Worm (Caenorhabditis elegans) whole organism, young adult: ENCODE measurements around the gene F09G2.8.

Experiments used
- D2030.7 ChIP-seq: fragments of 200-800 bp; sonication (Bioruptor generic); IDR thresholded peaks from 2 replicates; pipeline ENCODE4 v1.3.6; 2022; ENCODE audit warnings: missing genetic modification reagents, missing genetic modification characterization, missing compliant biosample characterization
- F33H1.4 ChIP-seq: fragments of 200-800 bp; sonication (Bioruptor generic); IDR thresholded peaks from 2 replicates; pipeline ENCODE4 v1.3.6; 2022; ENCODE audit warnings: missing genetic modification reagents, missing genetic modification characterization, missing compliant biosample characterization
- F57A8.1 ChIP-seq: fragments of 200-800 bp; sonication (Bioruptor generic); optimal IDR thresholded peaks from 2 replicates; lab custom pipeline; 2018; ENCODE audit warnings: mild to moderate bottlenecking, missing genetic modification characterization, moderate library complexity, missing compliant biosample characterization
- F57C9.4 ChIP-seq: sonication (generic microtip); optimal IDR thresholded peaks from 2 replicates; lab custom pipeline; 2017; ENCODE audit warnings: mild to moderate bottlenecking, missing genetic modification characterization, missing compliant biosample characterization
- attf-3 ChIP-seq: fragments of 200-800 bp; sonication (Bioruptor generic); conservative IDR thresholded peaks from 2 replicates; pipeline ENCODE4 v1.3.6; 2022; ENCODE audit warnings: missing genetic modification reagents, missing genetic modification characterization, missing compliant biosample characterization
- attf-5 ChIP-seq: fragments of 200-800 bp; sonication (Bioruptor generic); optimal IDR thresholded peaks from 2 replicates; lab custom pipeline; 2018; ENCODE audit warnings: mild to moderate bottlenecking, missing genetic modification characterization, missing compliant biosample characterization
- attf-6 ChIP-seq: fragments of 200-800 bp; sonication (Bioruptor generic); IDR thresholded peaks from 2 replicates; pipeline ENCODE4 v1.3.6; 2022; ENCODE audit warnings: missing genetic modification reagents, missing genetic modification characterization, missing compliant biosample characterization
- cebp-1 ChIP-seq, 2 experiments: fragments of 200-800 bp in 1 of 2; sonication (Bioruptor generic) in 1 of 2; sonication (generic microtip) in 1 of 2; IDR thresholded peaks in 1 of 2; optimal IDR thresholded peaks in 1 of 2; 2 replicates each; pipeline versions ENCODE4 v1.3.6 to Lab custom; 2017 to 2022; ENCODE audit warnings: missing compliant biosample characterization in 2 of 2, missing genetic modification characterization in 2 of 2, mild to moderate bottlenecking in 1 of 2, missing genetic modification reagents in 1 of 2, moderate library complexity in 1 of 2
- chd-7 ChIP-seq: sonication (generic microtip); optimal IDR thresholded peaks from 2 replicates; lab custom pipeline; 2016; ENCODE audit warnings: mild to moderate bottlenecking, missing genetic modification characterization, moderate library complexity, missing compliant biosample characterization
- dox-1 ChIP-seq: fragments of 200-800 bp; sonication (Bioruptor generic); IDR thresholded peaks from 2 replicates; pipeline ENCODE4 v1.3.6; 2022; ENCODE audit warnings: missing genetic modification reagents, missing genetic modification characterization, missing compliant biosample characterization
- egrh-3 ChIP-seq: fragments of 200-800 bp; sonication (Bioruptor generic); IDR thresholded peaks from 2 replicates; pipeline ENCODE4 v1.3.6; 2022; ENCODE audit warnings: missing genetic modification reagents, missing genetic modification characterization, missing compliant biosample characterization
- ekl-4 ChIP-seq: fragments of 200-800 bp; sonication (Bioruptor generic); IDR thresholded peaks from 2 replicates; pipeline ENCODE4 v1.3.6; 2022; ENCODE audit warnings: missing genetic modification reagents, missing genetic modification characterization, missing compliant biosample characterization
- ets-4 ChIP-seq: fragments of 200-800 bp; sonication (Bioruptor generic); optimal IDR thresholded peaks from 2 replicates; lab custom pipeline; 2018; ENCODE audit warnings: mild to moderate bottlenecking, missing genetic modification characterization, missing compliant biosample characterization
- gei-17 ChIP-seq: fragments of 200-800 bp; sonication (Bioruptor generic); optimal IDR thresholded peaks from 2 replicates; lab custom pipeline; 2018; ENCODE audit warnings: mild to moderate bottlenecking, missing genetic modification characterization, missing compliant biosample characterization
- hsf-1 ChIP-seq: fragments of 200-800 bp; sonication (Bioruptor generic); IDR thresholded peaks from 2 replicates; pipeline ENCODE4 v1.3.6; 2022; ENCODE audit warnings: missing genetic modification reagents, missing genetic modification characterization, missing compliant biosample characterization
- let-526 ChIP-seq: fragments of 200-800 bp; sonication (Bioruptor generic); IDR thresholded peaks from 2 replicates; pipeline ENCODE4 v1.3.6; 2022; ENCODE audit warnings: missing genetic modification reagents, missing genetic modification characterization, missing compliant biosample characterization
- lin-26 ChIP-seq: fragments of 200-800 bp; sonication (Bioruptor generic); IDR thresholded peaks from 2 replicates; pipeline ENCODE4 v1.3.6; 2022; ENCODE audit warnings: missing genetic modification reagents, missing genetic modification characterization, missing compliant biosample characterization
- madf-3 ChIP-seq: fragments of 200-800 bp; sonication (Bioruptor generic); IDR thresholded peaks from 2 replicates; pipeline ENCODE4 v1.3.6; 2022; ENCODE audit warnings: missing genetic modification reagents, missing genetic modification characterization, missing compliant biosample characterization
- madf-6 ChIP-seq: fragments of 200-800 bp; sonication (Bioruptor generic); IDR thresholded peaks from 2 replicates; pipeline ENCODE4 v1.3.6; 2022; ENCODE audit warnings: missing genetic modification reagents, missing genetic modification characterization, missing compliant biosample characterization
- mcd-1 ChIP-seq: fragments of 200-800 bp; sonication (Bioruptor generic); IDR thresholded peaks from 2 replicates; pipeline ENCODE4 v1.3.6; 2022; ENCODE audit warnings: missing genetic modification reagents, missing genetic modification characterization, missing compliant biosample characterization
- mes-4 ChIP-seq: sonication (generic microtip); optimal IDR thresholded peaks from 2 replicates; lab custom pipeline; 2016; ENCODE audit warnings: missing genotype, missing genetic modification characterization, missing compliant biosample characterization
- nhr-80 ChIP-seq: sonication (generic microtip); optimal IDR thresholded peaks from 2 replicates; lab custom pipeline; 2016; ENCODE audit warnings: missing genetic modification characterization, missing compliant biosample characterization
- nhr-90 ChIP-seq: sonication (generic microtip); optimal IDR thresholded peaks from 2 replicates; lab custom pipeline; 2016; ENCODE audit warnings: missing genotype, mild to moderate bottlenecking, missing genetic modification characterization, missing compliant biosample characterization
- rcor-1 ChIP-seq: fragments of 200-800 bp; sonication (Bioruptor generic); IDR thresholded peaks from 2 replicates; pipeline ENCODE4 v1.3.6; 2022; ENCODE audit warnings: missing genetic modification reagents, missing genetic modification characterization, missing compliant biosample characterization
- sdz-38 ChIP-seq: sonication (generic microtip); optimal IDR thresholded peaks from 2 replicates; lab custom pipeline; 2016; ENCODE audit warnings: missing genotype, missing genetic modification characterization, missing compliant biosample characterization
- sea-2 ChIP-seq: fragments of 200-800 bp; sonication (Bioruptor generic); IDR thresholded peaks from 2 replicates; pipeline ENCODE4 v1.3.6; 2022; ENCODE audit warnings: missing genetic modification characterization, missing compliant biosample characterization
- snpc-1.3 ChIP-seq: sonication (generic microtip); optimal IDR thresholded peaks from 2 replicates; lab custom pipeline; 2017; ENCODE audit warnings: missing genetic modification characterization, mild to moderate bottlenecking, missing compliant biosample characterization, antibody characterized with exemption, moderate library complexity, missing genotype, missing genetic modification reagents; ENCODE audit not compliant: insufficient read depth
- tbp1 ChIP-seq: fragments of 200-800 bp; sonication (Bioruptor generic); optimal IDR thresholded peaks from 2 replicates; lab custom pipeline; 2018; ENCODE audit warnings: mild to moderate bottlenecking, missing genetic modification characterization, missing compliant biosample characterization
- tlf-1 ChIP-seq: fragments of 200-800 bp; sonication (Bioruptor generic); optimal IDR thresholded peaks from 2 replicates; lab custom pipeline; 2018; ENCODE audit warnings: mild to moderate bottlenecking, missing genetic modification characterization, missing compliant biosample characterization
- zfh-2 ChIP-seq: fragments of 200-800 bp; sonication (Bioruptor generic); conservative IDR thresholded peaks from 2 replicates; pipeline ENCODE4 v1.3.6; 2022; ENCODE audit warnings: missing genetic modification reagents, missing genetic modification characterization, missing compliant biosample characterization
- zim-3 ChIP-seq: sonication (generic microtip); optimal IDR thresholded peaks from 2 replicates; lab custom pipeline; 2017; ENCODE audit warnings: mild to moderate bottlenecking, missing genetic modification characterization, moderate library complexity, missing compliant biosample characterization
- ztf-18 ChIP-seq: sonication (generic microtip); optimal IDR thresholded peaks from 2 replicates; lab custom pipeline; 2016; ENCODE audit warnings: missing genotype, mild to moderate bottlenecking, missing genetic modification characterization, missing compliant biosample characterization

Gene F09G2.8

DNA sequence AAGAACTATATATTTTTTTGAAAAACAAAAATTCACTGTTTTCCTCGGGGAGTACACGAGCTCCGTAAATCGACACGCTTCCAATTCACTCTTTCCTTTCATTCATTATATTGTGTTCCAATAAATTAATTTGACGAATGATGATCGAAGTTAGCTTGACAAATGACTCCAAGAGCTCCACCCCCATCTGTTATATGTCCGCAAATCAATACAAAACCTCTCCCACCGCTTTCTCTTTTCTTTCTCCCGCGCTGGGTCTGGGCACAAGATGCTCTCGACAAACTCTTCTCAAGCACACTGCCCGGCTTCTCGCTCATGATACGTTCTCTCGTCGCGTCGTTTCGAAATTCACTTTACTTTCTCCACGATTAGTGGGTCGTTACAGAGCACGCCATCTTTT is 30.5 kb upstream of the F09G2.8 start, which contains the start of gene C13F10.1:
TSS of gene C13F10.1 (plus strand) at position 138 of the 400 bp plus-strand sequence.
- no peak for TF ChIP-seq egrh-3 (GFP tag; lab: Robert Waterston, UW)
- no peak for TF ChIP-seq cebp-1 (GFP tag; IDR thresholded peaks at IDR 0.05; lab: Robert Waterston, UW)
- TF ChIP-seq cebp-1 (tag; optimal IDR thresholded peaks at IDR 0.05; lab: Kevin White, UChicago), result peak; percentile 39
- TF ChIP-seq rcor-1, result 0 out of 2 replicates have a peak, but pooled peaks have one; percentile 17
- no peak for TF ChIP-seq attf-6
- TF ChIP-seq zfh-2 (GFP tag; lab: Robert Waterston, UW), result 0 out of 2 replicates have a peak, but pooled peaks have one; percentile 15
- TF ChIP-seq lin-26, result no peak

DNA sequence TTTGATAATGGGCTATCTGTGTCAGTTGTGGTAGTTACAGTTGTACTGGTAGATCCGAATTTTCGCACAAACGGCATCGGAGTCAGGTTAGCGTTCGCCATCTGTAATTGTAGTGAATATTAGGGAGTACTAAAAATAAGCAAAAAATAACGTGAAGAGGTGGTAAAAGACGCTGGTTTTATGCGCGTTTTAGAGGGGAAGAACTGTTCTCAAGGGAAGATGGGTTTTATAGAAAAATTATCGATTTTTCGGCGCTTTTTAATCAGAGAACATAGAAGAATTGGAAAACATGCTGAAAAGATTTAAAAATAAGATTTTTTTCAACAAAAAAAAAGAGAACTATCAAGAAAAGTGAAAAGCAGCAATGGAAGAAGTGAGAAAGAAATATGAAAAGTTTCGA is 29.7 kb upstream of the F09G2.8 start, which contains the start of gene C13F10.7:
TSS of gene C13F10.7 (minus strand) at position 101 of the 400 bp plus-strand sequence.
- TF ChIP-seq let-526 (GFP tag; lab: Robert Waterston, UW), result no peak

ce11 chrV:7220973-7221519 is 27.6 kb upstream of the F09G2.8 start, which contains the start of the genes C13F10.8, C13F10.6 and kxd-1:
Gene C13F10.8, minus strand, starts transcription at chrV:7221023.
Gene C13F10.6, minus strand, starts transcription at chrV:7221039.
Gene kxd-1, plus strand, starts transcription at chrV:7221469.
- TF ChIP-seq cebp-1 (GFP tag; IDR thresholded peaks at IDR 0.05; lab: Robert Waterston, UW) (no peak), cebp-1 (tag; optimal IDR thresholded peaks at IDR 0.05; lab: Kevin White, UChicago) (peak; percentile 38), ztf-18 (tag; lab: Kevin White, UChicago) (peak; percentile 40), snpc-1.3 (no peak), madf-6 (peak; percentile 19; the same call in 1 of the 2 replicates), sdz-38 (no peak), madf-3 (GFP tag; lab: Robert Waterston, UW) (0 out of 2 replicates have a peak, but pooled peaks have one; percentile 70), attf-5 (GFP tag; lab: Kevin White, UChicago) (peak; percentile 5)
- TF ChIP-seq, all 124 proteins: peak for 5

DNA sequence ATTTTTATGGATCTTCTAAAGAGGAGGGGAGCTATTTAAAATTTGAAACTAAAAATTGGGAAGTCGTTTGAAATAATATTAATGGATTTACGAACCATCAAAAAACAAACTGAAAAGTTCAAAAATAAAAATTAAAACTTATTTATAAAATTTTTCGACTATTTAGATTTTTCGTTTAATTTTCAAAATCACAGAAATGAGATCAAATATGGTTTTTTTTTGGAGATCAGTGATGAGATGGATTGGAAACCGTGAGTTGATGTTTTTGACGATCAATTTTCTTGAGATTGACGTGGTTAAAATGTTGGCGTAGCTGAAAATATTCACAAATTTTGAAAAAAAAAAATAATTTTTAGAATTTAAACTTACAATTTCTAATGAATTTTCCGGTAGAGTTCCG is 25.5 kb upstream of the F09G2.8 start, which contains the start of gene C13F10.5:
TSS of gene C13F10.5 (minus strand) at position 101 of the 400 bp plus-strand sequence.
- no peak for TF ChIP-seq mes-4 (tag; lab: Kevin White, UChicago)
- no peak for TF ChIP-seq dox-1 (GFP tag; lab: Robert Waterston, UW)
- TF ChIP-seq sea-2, result no peak
- TF ChIP-seq tlf-1 (GFP tag; lab: Kevin White, UChicago), result no peak
- TF ChIP-seq D2030.7, result no peak

DNA sequence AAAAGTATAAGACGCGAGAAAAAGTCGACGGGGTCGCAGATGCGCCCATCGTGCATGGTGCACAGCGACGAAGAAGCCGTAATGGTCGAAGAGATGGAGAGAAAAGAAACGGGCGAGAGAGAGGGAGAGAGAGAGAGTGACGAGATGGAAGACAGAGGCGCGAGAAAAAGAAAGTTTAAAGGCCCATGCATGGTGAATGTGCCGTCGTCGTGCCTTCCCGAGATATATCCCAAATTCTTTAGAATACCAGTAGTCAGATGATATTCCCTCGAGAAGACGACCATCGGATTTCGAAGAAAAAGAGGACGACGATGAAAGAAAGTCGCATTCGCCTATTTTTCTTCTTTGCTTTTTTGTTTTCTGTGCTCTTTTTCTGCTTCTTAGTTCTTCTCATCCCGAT is 22.6 kb upstream of the F09G2.8 start:
- TF ChIP-seq dox-1 (GFP tag; lab: Robert Waterston, UW), result peak; percentile 8; the same call in 1 of the 2 replicates
- TF ChIP-seq F57A8.1 (GFP tag; lab: Kevin White, UChicago), result no peak
- TF ChIP-seq ets-4, result no peak
- no peak for TF ChIP-seq gei-17 (GFP tag; lab: Kevin White, UChicago)
- TF ChIP-seq zfh-2 (GFP tag; lab: Robert Waterston, UW), result peak; percentile 71
- TF ChIP-seq hsf-1, result 0 out of 2 replicates have a peak, but pooled peaks have one; percentile 22
- TF ChIP-seq cebp-1 (GFP tag; IDR thresholded peaks at IDR 0.05; lab: Robert Waterston, UW), result no peak
- TF ChIP-seq cebp-1 (tag; optimal IDR thresholded peaks at IDR 0.05; lab: Kevin White, UChicago), result peak; percentile 16
- no peak for TF ChIP-seq zim-3 (tag; lab: Kevin White, UChicago)
- TF ChIP-seq, all 124 proteins: peak for 4

DNA sequence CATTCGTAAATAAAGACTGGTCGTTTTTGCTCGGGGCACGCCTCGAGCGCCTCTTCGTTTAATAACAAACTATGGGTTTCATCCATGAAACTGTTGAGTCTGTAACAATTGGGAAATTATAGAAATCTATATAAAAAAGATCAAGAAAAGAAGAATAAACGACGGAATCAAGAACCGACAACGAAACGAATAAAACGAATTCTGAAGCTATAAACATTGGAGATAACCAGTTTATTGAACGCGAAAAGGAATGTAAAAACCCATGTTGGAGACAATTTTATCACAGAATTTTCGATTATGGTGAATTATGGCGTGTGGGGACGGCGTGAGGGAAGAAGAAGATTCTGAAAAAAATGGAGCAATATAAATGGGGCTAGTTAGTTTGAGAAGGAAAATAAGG is 21.3 kb upstream of the F09G2.8 start, which contains the start of gene soap-1:
TSS of gene soap-1 (minus strand) at position 101 of the 400 bp plus-strand sequence.
- TF ChIP-seq F57C9.4 (no peak), tbp1 (GFP tag; lab: Kevin White, UChicago) (no peak), madf-6 (no peak), mcd-1 (GFP tag; lab: Robert Waterston, UW) (no peak), F33H1.4 (GFP tag; lab: Robert Waterston, UW) (no peak), attf-3 (GFP tag; lab: Robert Waterston, UW) (no peak), nhr-90 (tag; lab: Kevin White, UChicago) (no peak), chd-7 (tag; lab: Kevin White, UChicago) (no peak), nhr-80 (no peak), ekl-4 (GFP tag; lab: Robert Waterston, UW) (no peak)
- TF ChIP-seq, all 124 proteins: peak for 0
